Fruit fly (Drosophila melanogaster) whole organism, embryonic: Measurements from ENCODE around the gene CG43051.

Experiments used
- B-H2 ChIP-seq: fragments of 200-800 bp; sonication (Bioruptor generic); optimal IDR thresholded peaks from 2 replicates; lab custom pipeline; 2018; ENCODE audit warnings: missing biosample characterization, mild to moderate bottlenecking, missing genetic modification characterization
- Bgb ChIP-seq: fragments of 200-800 bp; sonication (Bioruptor generic); IDR thresholded peaks from 2 replicates; pipeline ENCODE4 v1.3.6; 2022; ENCODE audit warnings: missing biosample characterization, missing genetic modification characterization; ENCODE audit not compliant: partially characterized antibody
- Bteb2 ChIP-seq: fragments of 200-800 bp; sonication (Bioruptor generic); optimal IDR thresholded peaks from 2 replicates; lab custom pipeline; 2016; ENCODE audit warnings: missing biosample characterization, missing genetic modification characterization
- CG10147 ChIP-seq: fragments of 200-800 bp; sonication (Bioruptor generic); optimal IDR thresholded peaks from 2 replicates; lab custom pipeline; 2019; ENCODE audit warnings: missing biosample characterization, mild to moderate bottlenecking, missing genetic modification characterization, moderate library complexity
- CG10462 ChIP-seq: fragments of 200-800 bp; sonication (Bioruptor generic); optimal IDR thresholded peaks from 2 replicates; lab custom pipeline; 2016; ENCODE audit warnings: missing biosample characterization, missing genetic modification characterization
- CG10654 ChIP-seq: fragments of 200-800 bp; sonication (Bioruptor generic); optimal IDR thresholded peaks from 2 replicates; lab custom pipeline; 2016; ENCODE audit warnings: missing biosample characterization, missing genetic modification characterization
- CG10959 ChIP-seq: fragments of 200-800 bp; sonication (Bioruptor generic); IDR thresholded peaks from 2 replicates; pipeline ENCODE4 v1.3.6; 2022; ENCODE audit warnings: missing biosample characterization, missing genetic modification characterization
- CG11695 ChIP-seq: fragments of 200-800 bp; sonication (Bioruptor generic); IDR thresholded peaks from 3 replicates; pipeline ENCODE4 v1.3.6; 2022; ENCODE audit warnings: missing biosample characterization, missing genetic modification characterization
- CG12299 ChIP-seq: fragments of 200-800 bp; sonication (Bioruptor generic); optimal IDR thresholded peaks from 2 replicates; lab custom pipeline; 2018; ENCODE audit warnings: missing biosample characterization, mild to moderate bottlenecking, missing genetic modification characterization
- CG13624 ChIP-seq: fragments of 200-800 bp; sonication (Bioruptor generic); optimal IDR thresholded peaks from 2 replicates; lab custom pipeline; 2016; ENCODE audit warnings: missing biosample characterization, missing genetic modification characterization
- CG15601 ChIP-seq: fragments of 200-800 bp; sonication (Bioruptor generic); optimal IDR thresholded peaks from 3 replicates; lab custom pipeline; 2019; ENCODE audit warnings: missing biosample characterization, mild to moderate bottlenecking, missing genetic modification characterization, moderate library complexity
- CG30403 ChIP-seq: fragments of 200-800 bp; sonication (Bioruptor generic); optimal IDR thresholded peaks from 3 replicates; lab custom pipeline; 2016; ENCODE audit warnings: missing biosample characterization, missing genetic modification characterization
- CG32532 ChIP-seq: fragments of 200-800 bp; sonication (Bioruptor generic); IDR thresholded peaks from 2 replicates; pipeline ENCODE4 v1.3.6; 2022; ENCODE audit warnings: missing biosample characterization, missing genetic modification characterization
- CG3995 ChIP-seq: fragments of 200-800 bp; sonication (Bioruptor generic); optimal IDR thresholded peaks from 3 replicates; lab custom pipeline; 2016; ENCODE audit warnings: missing biosample characterization, missing genetic modification characterization
- CG6765 ChIP-seq: fragments of 200-800 bp; sonication (Bioruptor generic); optimal IDR thresholded peaks from 3 replicates; lab custom pipeline; 2017; ENCODE audit warnings: missing biosample characterization, mild to moderate bottlenecking, missing genetic modification characterization
- CG9932 ChIP-seq: fragments of 200-800 bp; sonication (Bioruptor generic); IDR thresholded peaks from 2 replicates; pipeline ENCODE4 v1.3.6; 2022; ENCODE audit warnings: missing biosample characterization, missing genetic modification characterization
- CoRest ChIP-seq: fragments of 200-800 bp; sonication (Bioruptor generic); optimal IDR thresholded peaks from 3 replicates; lab custom pipeline; 2018; ENCODE audit warnings: missing biosample characterization, mild to moderate bottlenecking, missing genetic modification characterization, moderate library complexity
- Doc3 ChIP-seq: fragments of 200-800 bp; sonication (Bioruptor generic); IDR thresholded peaks from 3 replicates; pipeline ENCODE4 v1.3.6; 2022; ENCODE audit warnings: missing biosample characterization, missing genetic modification characterization; ENCODE audit not compliant: partially characterized antibody
- ERR ChIP-seq: fragments of 200-800 bp; sonication (Bioruptor generic); optimal IDR thresholded peaks from 2 replicates; lab custom pipeline; 2016; ENCODE audit warnings: missing biosample characterization, missing genetic modification characterization
- Fer3 ChIP-seq: fragments of 200-800 bp; sonication (Bioruptor generic); optimal IDR thresholded peaks from 2 replicates; lab custom pipeline; 2018; ENCODE audit warnings: missing biosample characterization, mild to moderate bottlenecking, missing genetic modification characterization, moderate library complexity
- Gug ChIP-seq: fragments of 200-800 bp; sonication (Bioruptor generic); IDR thresholded peaks from 4 replicates; pipeline ENCODE4 v1.3.6; 2022; ENCODE audit warnings: missing biosample characterization, missing genetic modification characterization
- HLH54F ChIP-seq: fragments of 200-800 bp; sonication (Bioruptor generic); optimal IDR thresholded peaks from 3 replicates; lab custom pipeline; 2016; ENCODE audit warnings: missing biosample characterization, missing genetic modification characterization
- Hr39 ChIP-seq: fragments of >200 bp; optimal IDR thresholded peaks from 2 replicates; lab custom pipeline; 2017
- Hr78 ChIP-seq, 2 experiments: fragments of 200-800 bp in 1 of 2; fragments of >200 bp in 1 of 2; sonication (Bioruptor generic) in 1 of 2; optimal IDR thresholded peaks; 2 replicates each; lab custom pipeline; 2017 to 2019; ENCODE audit warnings: missing biosample characterization in 2 of 2, missing genetic modification characterization in 2 of 2, mild to moderate bottlenecking in 1 of 2, moderate library complexity in 1 of 2
- Med ChIP-seq: fragments of 200-800 bp; sonication (Bioruptor generic); peaks from one replicate; lab custom pipeline; 2016; ENCODE audit warnings: missing biosample characterization, missing genetic modification characterization, mild to moderate bottlenecking, inconsistent platforms, moderate library complexity
- Opbp ChIP-seq: fragments of 200-800 bp; sonication (Bioruptor generic); IDR thresholded peaks from 3 replicates; pipeline ENCODE4 v1.3.6; 2022; ENCODE audit warnings: missing biosample characterization, missing genetic modification characterization; ENCODE audit not compliant: partially characterized antibody
- Ravus ChIP-seq: fragments of 200-800 bp; sonication (Bioruptor generic); IDR thresholded peaks from 2 replicates; pipeline ENCODE4 v1.3.6; 2022; ENCODE audit warnings: missing biosample characterization, missing genetic modification characterization
- Side ChIP-seq: fragments of 200-800 bp; sonication (Bioruptor generic); optimal IDR thresholded peaks from 2 replicates; lab custom pipeline; 2016; ENCODE audit warnings: missing biosample characterization, missing genetic modification characterization
- Sin3A ChIP-seq: fragments of >200 bp; optimal IDR thresholded peaks from 2 replicates; lab custom pipeline; 2018
- Ssrp ChIP-seq: fragments of 200-800 bp; sonication (Bioruptor generic); optimal IDR thresholded peaks from 2 replicates; lab custom pipeline; 2018; ENCODE audit warnings: missing biosample characterization, mild to moderate bottlenecking, missing genetic modification characterization, moderate library complexity
- Trl ChIP-seq, 3 experiments: fragments of >200 bp in 2 of 3; fragments of 200-800 bp in 1 of 3; sonication (Bioruptor generic) in 1 of 3; optimal IDR thresholded peaks; 2 replicates in 1 of 3; 3 replicates in 2 of 3; lab custom pipeline; 2016 to 2017; ENCODE audit warnings: missing biosample characterization in 1 of 3, missing genetic modification characterization in 1 of 3
- Xbp1 ChIP-seq: fragments of 200-800 bp; sonication (Bioruptor generic); optimal IDR thresholded peaks from 3 replicates; lab custom pipeline; 2016; ENCODE audit warnings: missing biosample characterization, mild to moderate bottlenecking, missing genetic modification characterization
- bcd ChIP-seq: fragments of 200-800 bp; sonication (Bioruptor generic); optimal IDR thresholded peaks from 2 replicates; lab custom pipeline; 2017; ENCODE audit warnings: missing biosample characterization, mild to moderate bottlenecking, missing genetic modification characterization
- bsh ChIP-seq, 2 experiments: fragments of 200-800 bp; sonication (Bioruptor generic); optimal IDR thresholded peaks; 2 replicates each; lab custom pipeline; 2017 to 2018; ENCODE audit warnings: mild to moderate bottlenecking in 2 of 2, missing biosample characterization in 2 of 2, missing genetic modification characterization in 2 of 2, moderate library complexity in 1 of 2
- chm ChIP-seq: fragments of 200-800 bp; sonication (Bioruptor generic); IDR thresholded peaks from 2 replicates; pipeline ENCODE4 v1.3.6; 2022; ENCODE audit warnings: missing biosample characterization, missing genetic modification characterization
- cwo ChIP-seq: fragments of 200-800 bp; sonication (Bioruptor generic); optimal IDR thresholded peaks from 3 replicates; lab custom pipeline; 2017; ENCODE audit warnings: missing biosample characterization, missing genetic modification characterization, mild to moderate bottlenecking, moderate library complexity, missing genetic modification reagents
- dm ChIP-seq: fragments of 200-800 bp; sonication (Bioruptor generic); optimal IDR thresholded peaks from 3 replicates; lab custom pipeline; 2016; ENCODE audit warnings: missing biosample characterization, missing genetic modification characterization
- fd96Cb ChIP-seq: fragments of 200-800 bp; sonication (Bioruptor generic); optimal IDR thresholded peaks from 2 replicates; lab custom pipeline; 2018; ENCODE audit warnings: missing biosample characterization, mild to moderate bottlenecking, missing genetic modification characterization, moderate library complexity
- gsb ChIP-seq: fragments of 200-800 bp; sonication (Bioruptor generic); IDR thresholded peaks from 2 replicates; pipeline ENCODE4 v1.3.6; 2022; ENCODE audit warnings: missing biosample characterization, missing genetic modification characterization
- lilli ChIP-seq: fragments of 200-800 bp; sonication (Bioruptor generic); optimal IDR thresholded peaks from 3 replicates; lab custom pipeline; 2016; ENCODE audit warnings: missing biosample characterization, missing genetic modification characterization
- luna ChIP-seq: fragments of 200-800 bp; sonication (Bioruptor generic); optimal IDR thresholded peaks from 2 replicates; lab custom pipeline; 2016; ENCODE audit warnings: missing biosample characterization, missing genetic modification characterization
- pros ChIP-seq: fragments of 200-800 bp; sonication (Bioruptor generic); optimal IDR thresholded peaks from 3 replicates; lab custom pipeline; 2019; ENCODE audit warnings: missing biosample characterization, mild to moderate bottlenecking, missing genetic modification characterization, moderate library complexity
- pum ChIP-seq: fragments of 200-800 bp; sonication (Bioruptor generic); optimal IDR thresholded peaks from 2 replicates; lab custom pipeline; 2016; ENCODE audit warnings: missing biosample characterization, missing genetic modification characterization
- sim ChIP-seq: fragments of 200-800 bp; sonication (Bioruptor generic); IDR thresholded peaks from 2 replicates; pipeline ENCODE4 v1.3.6; 2022; ENCODE audit warnings: missing biosample characterization, missing genetic modification characterization
- sqz ChIP-seq: fragments of 200-800 bp; sonication (Bioruptor generic); optimal IDR thresholded peaks from 3 replicates; lab custom pipeline; 2018; ENCODE audit warnings: missing biosample characterization, mild to moderate bottlenecking, missing genetic modification characterization
- stwl ChIP-seq: fragments of 200-800 bp; sonication (Bioruptor generic); optimal IDR thresholded peaks from 3 replicates; lab custom pipeline; 2018; ENCODE audit warnings: missing biosample characterization, mild to moderate bottlenecking, missing genetic modification characterization, moderate library complexity
- ttk ChIP-seq: fragments of 200-800 bp; sonication (Bioruptor generic); IDR thresholded peaks from 2 replicates; pipeline ENCODE4 v2.1.2; 2022; ENCODE audit warnings: missing biosample characterization, missing genetic modification characterization
- wdn ChIP-seq: fragments of 200-800 bp; sonication (Bioruptor generic); IDR thresholded peaks from 2 replicates; pipeline ENCODE4 v1.3.6; 2022; ENCODE audit warnings: missing biosample characterization, missing genetic modification characterization
- wor ChIP-seq: fragments of 200-800 bp; sonication (Bioruptor generic); IDR thresholded peaks from 2 replicates; pipeline ENCODE4 v1.3.6; 2022; ENCODE audit warnings: missing biosample characterization, missing genetic modification characterization

CG43051 gene

DNA sequence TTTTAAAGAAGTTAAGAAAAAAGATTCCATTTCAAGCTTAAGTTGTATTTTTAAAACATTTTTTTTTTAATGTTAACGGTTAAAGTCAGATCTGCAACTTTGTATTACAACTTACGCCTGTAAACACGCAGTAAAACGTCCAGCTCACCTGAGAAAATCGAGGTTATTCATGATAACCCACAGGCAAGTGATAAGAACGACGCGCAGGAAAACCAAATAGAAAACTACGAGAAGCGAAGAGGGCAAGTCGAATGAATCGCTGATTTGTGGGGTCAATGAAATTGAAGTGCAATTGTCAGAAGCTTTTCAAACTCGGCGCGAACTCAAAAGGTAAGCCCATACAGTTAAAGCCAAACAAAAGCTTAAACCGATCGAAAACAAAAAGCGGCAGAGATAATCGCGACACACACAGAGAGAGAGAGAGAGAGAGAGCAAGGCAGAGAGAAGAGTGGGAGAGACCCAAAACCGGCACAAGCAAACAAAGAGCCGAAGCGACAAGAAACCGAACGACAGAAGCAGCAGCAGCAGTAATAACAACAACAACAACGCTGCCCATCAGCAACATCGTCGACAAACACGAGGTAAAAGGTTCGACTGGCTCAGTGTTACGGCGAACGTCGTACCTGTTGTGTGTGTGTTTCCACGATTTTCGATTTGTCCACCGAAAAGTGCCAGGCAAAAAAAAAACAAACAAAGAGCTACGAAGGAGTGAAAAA lies at the start of gene CG43051 (continued):
- TF ChIP-seq sim (no peak; the same call in 1 of the 2 replicates), CG10147 (GFP tag; lab: Kevin White, UChicago) (no peak), B-H2 (peak; percentile 27), bsh (GFP tag; optimal IDR thresholded peaks at IDR 0.05; lab: Kevin White, UChicago) (no peak), Opbp (GFP tag; lab: Robert Waterston, UW) (no peak), Fer3 (tag; lab: Kevin White, UChicago) (no peak), CG10462 (GFP tag; lab: Kevin White, UChicago) (no peak), CG10959 (GFP tag; lab: Robert Waterston, UW) (no peak; the same call in 1 of the 2 replicates), CG12299 (tag; lab: Kevin White, UChicago) (no peak), CG30403 (GFP tag; lab: Kevin White, UChicago) (no peak), Ssrp (no peak), luna (no peak), Sin3A (lab: Kevin White, UChicago) (no peak)

DNA sequence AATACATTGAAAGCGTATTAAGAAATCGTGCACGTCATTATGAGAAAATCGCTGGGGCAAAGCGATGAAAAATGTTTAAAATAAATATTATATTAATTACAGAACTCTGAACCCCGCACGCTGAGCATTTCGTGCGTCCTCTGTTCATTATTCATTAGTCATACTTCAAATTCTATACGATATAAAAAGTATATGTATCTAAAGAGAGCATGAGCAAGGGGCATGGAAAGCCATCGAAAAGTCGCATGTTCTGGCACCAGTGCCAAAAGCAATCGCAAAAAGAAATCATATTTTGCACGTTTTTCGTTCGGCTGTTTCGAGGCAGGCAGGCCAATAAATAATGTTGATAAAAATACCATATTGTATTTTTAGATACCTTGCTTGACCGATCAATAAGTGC lies 48.5 kb upstream of the CG43051 start:
- no peak for TF ChIP-seq fd96Cb (tag; lab: Kevin White, UChicago)
- TF ChIP-seq Side: no peak
- TF ChIP-seq ERR (GFP tag; lab: Kevin White, UChicago): no peak
- TF ChIP-seq gsb: no peak
- TF ChIP-seq CoRest (tag; lab: Kevin White, UChicago): no peak
- TF ChIP-seq Doc3 (GFP tag; lab: Robert Waterston, UW): no peak
- no peak for TF ChIP-seq wdn (GFP tag; lab: Robert Waterston, UW)
- peak; percentile 20 for TF ChIP-seq CG15601 (tag; lab: Kevin White, UChicago)
- no peak for TF ChIP-seq ttk (GFP tag; lab: Robert Waterston, UW)
- TF ChIP-seq stwl (tag; lab: Kevin White, UChicago): no peak
- TF ChIP-seq bcd (GFP tag; lab: Kevin White, UChicago): no peak
- no peak for TF ChIP-seq dm (GFP tag; lab: Kevin White, UChicago)
- no peak for TF ChIP-seq Ravus (GFP tag; lab: Robert Waterston, UW)
- TF ChIP-seq cwo (GFP tag; lab: Kevin White, UChicago): peak; percentile 34
- peak; percentile 72 for TF ChIP-seq Med (GFP tag; lab: Kevin White, UChicago)
- no peak for TF ChIP-seq bsh (GFP tag; optimal IDR thresholded peaks at IDR 0.05; lab: Kevin White, UChicago)
- no peak for TF ChIP-seq Gug (GFP tag; lab: Robert Waterston, UW)
- no peak for TF ChIP-seq HLH54F
- no peak for TF ChIP-seq CG3995 (GFP tag; lab: Kevin White, UChicago)
- no peak for TF ChIP-seq CG6765 (GFP tag; lab: Kevin White, UChicago)
- no peak for TF ChIP-seq pum (GFP tag; lab: Kevin White, UChicago)
- no peak for TF ChIP-seq wor
- no peak for TF ChIP-seq Bteb2
- TF ChIP-seq pros (GFP tag; lab: Kevin White, UChicago): no peak

DNA sequence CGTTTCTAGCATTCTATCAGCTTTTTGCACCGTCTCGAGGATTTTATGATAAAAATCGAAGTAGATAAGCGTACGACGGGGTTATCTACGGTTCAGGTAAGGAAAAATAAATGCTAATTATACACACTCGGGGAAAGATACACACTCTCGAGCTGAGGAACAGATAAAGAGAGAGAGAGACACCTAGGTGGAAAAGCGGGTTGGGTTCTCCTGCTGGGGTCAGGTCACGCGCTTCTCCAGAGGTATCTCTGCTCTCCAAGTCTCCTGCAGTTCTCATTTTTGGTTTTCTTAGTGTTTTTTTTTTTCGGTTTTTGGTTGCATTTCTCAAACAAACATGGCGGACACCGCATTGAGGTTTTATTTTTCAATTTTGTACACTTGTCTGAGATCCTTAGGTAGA lies 47.9 kb upstream of the CG43051 start:
- TF ChIP-seq CG9932 (GFP tag; lab: Robert Waterston, UW) (0 out of 2 replicates have a peak, but pooled peaks have one; percentile 27), Xbp1 (GFP tag; lab: Kevin White, UChicago) (no peak), CG13624 (peak; percentile 12), Bgb (GFP tag; lab: Robert Waterston, UW) (peak; percentile 12; the same call in 1 of the 2 replicates), Hr78 (GFP tag; optimal IDR thresholded peaks at IDR 0.05; lab: Kevin White, UChicago) (peak in 1 of 2 experiments; percentile 28), CG10654 (GFP tag; lab: Kevin White, UChicago) (no peak), lilli (peak; percentile 0), Trl (optimal IDR thresholded peaks at IDR 0.05; lab: Kevin White, UChicago) (peak; percentile 45 to 75), Trl (GFP tag; optimal IDR thresholded peaks at IDR 0.05; lab: Kevin White, UChicago) (no peak), Hr39 (lab: Kevin White, UChicago) (no peak), CG11695 (GFP tag; lab: Robert Waterston, UW) (no peak), chm (GFP tag; lab: Robert Waterston, UW) (peak; percentile 15; the same call in 1 of the 2 replicates), CG32532 (GFP tag; lab: Robert Waterston, UW) (peak; percentile 25; the same call in 1 of the 2 replicates), sqz (GFP tag; lab: Kevin White, UChicago) (peak; percentile 34)
